Fruit fly (Drosophila melanogaster) whole organism, embryonic: ENCODE measurements around the gene CG17637.
A peak's percentile ranks its signal among the peaks of the same experiment; 100 is the strongest.

Source experiments
- Awh ChIP-seq: fragments of 200-800 bp; sonication (Bioruptor generic); IDR thresholded peaks from 2 replicates; pipeline ENCODE4, ENCODE4 v1.3.6; 2022; ENCODE audit warnings: missing biosample characterization, missing genetic modification characterization
- Blimp-1 ChIP-seq: fragments of 200-800 bp; sonication (Bioruptor generic); optimal IDR thresholded peaks from 3 replicates; lab custom pipeline; 2018; ENCODE audit warnings: missing biosample characterization, missing genetic modification characterization, mild to moderate bottlenecking, moderate library complexity, missing genetic modification reagents
- CG1024 ChIP-seq: fragments of 200-800 bp; sonication (Bioruptor generic); IDR thresholded peaks from 2 replicates; pipeline ENCODE4 v1.3.6; 2022; ENCODE audit warnings: missing biosample characterization, missing genetic modification characterization
- CG10979 ChIP-seq: fragments of 200-800 bp; sonication (Bioruptor generic); optimal IDR thresholded peaks from 2 replicates; lab custom pipeline; 2018; ENCODE audit warnings: missing biosample characterization, mild to moderate bottlenecking, missing genetic modification characterization, moderate library complexity
- CG12155 ChIP-seq: fragments of 200-800 bp; sonication (Bioruptor generic); optimal IDR thresholded peaks from 3 replicates; lab custom pipeline; 2016; ENCODE audit warnings: missing biosample characterization, missing genetic modification characterization
- CG12219 ChIP-seq: fragments of 200-800 bp; sonication (Bioruptor generic); optimal IDR thresholded peaks from 3 replicates; lab custom pipeline; 2018; ENCODE audit warnings: missing biosample characterization, mild to moderate bottlenecking, missing genetic modification characterization
- CG12391 ChIP-seq: fragments of 200-800 bp; sonication (Bioruptor generic); optimal IDR thresholded peaks from 3 replicates; lab custom pipeline; 2018; ENCODE audit warnings: missing biosample characterization, mild to moderate bottlenecking, missing genetic modification characterization, moderate library complexity
- CG13123 ChIP-seq: fragments of 200-800 bp; sonication (Bioruptor generic); optimal IDR thresholded peaks from 2 replicates; lab custom pipeline; 2016; ENCODE audit warnings: missing biosample characterization, missing genetic modification characterization
- CG13296 ChIP-seq: fragments of 200-800 bp; sonication (Bioruptor generic); optimal IDR thresholded peaks from 3 replicates; lab custom pipeline; 2018; ENCODE audit warnings: missing biosample characterization, mild to moderate bottlenecking, missing genetic modification characterization
- CG14441 ChIP-seq: fragments of 200-800 bp; sonication (Bioruptor generic); IDR thresholded peaks from 2 replicates; pipeline ENCODE4 v1.3.6; 2022; ENCODE audit warnings: missing biosample characterization, missing genetic modification characterization
- CG17361 ChIP-seq: fragments of 200-800 bp; sonication (Bioruptor generic); IDR thresholded peaks from 3 replicates; pipeline ENCODE4 v1.3.6; 2022; ENCODE audit warnings: missing biosample characterization, missing genetic modification characterization
- CG18599 ChIP-seq: fragments of 200-800 bp; sonication (Bioruptor generic); optimal IDR thresholded peaks from 3 replicates; lab custom pipeline; 2017; ENCODE audit warnings: missing biosample characterization, missing genetic modification characterization, mild to moderate bottlenecking, moderate library complexity, missing genetic modification reagents
- CG33557 ChIP-seq: fragments of 200-800 bp; sonication (Bioruptor generic); optimal IDR thresholded peaks from 2 replicates; lab custom pipeline; 2019; ENCODE audit warnings: missing biosample characterization, mild to moderate bottlenecking, missing genetic modification characterization, moderate library complexity
- CG3847 ChIP-seq: fragments of 200-800 bp; sonication (Bioruptor generic); IDR thresholded peaks from 2 replicates; pipeline ENCODE4 v1.3.6; 2022; ENCODE audit warnings: missing biosample characterization, missing genetic modification characterization
- CG43689 ChIP-seq: fragments of 200-800 bp; sonication (Bioruptor generic); IDR thresholded peaks from 2 replicates; pipeline ENCODE4 v1.3.6; 2022; ENCODE audit warnings: missing biosample characterization, missing genetic modification characterization
- CG4404 ChIP-seq: fragments of 200-800 bp; sonication (Bioruptor generic); IDR thresholded peaks from 2 replicates; pipeline ENCODE4 v1.3.6; 2022; ENCODE audit warnings: missing biosample characterization, missing genetic modification characterization
- CG5245 ChIP-seq: fragments of 200-800 bp; sonication (Bioruptor generic); optimal IDR thresholded peaks from 3 replicates; lab custom pipeline; 2016; ENCODE audit warnings: missing biosample characterization, missing genetic modification characterization
- CG6854 ChIP-seq: fragments of 200-800 bp; sonication (Bioruptor generic); optimal IDR thresholded peaks from 3 replicates; lab custom pipeline; 2017; ENCODE audit warnings: missing biosample characterization, mild to moderate bottlenecking, missing genetic modification characterization
- CkIIα-i1 ChIP-seq: fragments of 200-800 bp; sonication (Bioruptor generic); IDR thresholded peaks from 2 replicates; pipeline ENCODE4 v1.3.6; 2022; ENCODE audit warnings: missing biosample characterization, missing genetic modification characterization
- D19B ChIP-seq: fragments of 200-800 bp; sonication (Bioruptor generic); optimal IDR thresholded peaks from 2 replicates; lab custom pipeline; 2017; ENCODE audit warnings: missing biosample characterization, mild to moderate bottlenecking, missing genetic modification characterization
- Dbx ChIP-seq: fragments of 200-800 bp; sonication (Bioruptor generic); IDR thresholded peaks from 3 replicates; pipeline ENCODE4 v1.3.6; 2022; ENCODE audit warnings: missing biosample characterization, missing genetic modification characterization
- E2f2 ChIP-seq: fragments of 200-800 bp; sonication (Bioruptor generic); IDR thresholded peaks from 2 replicates; pipeline ENCODE4 v1.3.6; 2022; ENCODE audit warnings: missing biosample characterization, missing genetic modification characterization
- H15 ChIP-seq: fragments of 200-800 bp; sonication (Bioruptor generic); IDR thresholded peaks from 3 replicates; pipeline ENCODE4 v1.3.6; 2022; ENCODE audit warnings: missing biosample characterization, missing genetic modification characterization
- Nf-YB ChIP-seq: fragments of 200-800 bp; sonication (Bioruptor generic); optimal IDR thresholded peaks from 3 replicates; lab custom pipeline; 2019; ENCODE audit warnings: missing biosample characterization, mild to moderate bottlenecking, missing genetic modification characterization, moderate library complexity
- Optix ChIP-seq: fragments of 200-800 bp; sonication (Bioruptor generic); IDR thresholded peaks from 3 replicates; pipeline ENCODE4 v1.3.6; 2022; ENCODE audit warnings: missing biosample characterization, missing genetic modification characterization
- Pdp1 ChIP-seq, 2 experiments: fragments of 200-800 bp; sonication (Bioruptor generic); optimal IDR thresholded peaks; 3 replicates each; lab custom pipeline; 2016; ENCODE audit warnings: missing biosample characterization in 2 of 2, missing genetic modification characterization in 2 of 2, mild to moderate bottlenecking in 1 of 2, moderate library complexity in 1 of 2
- Side ChIP-seq: fragments of 200-800 bp; sonication (Bioruptor generic); optimal IDR thresholded peaks from 2 replicates; lab custom pipeline; 2016; ENCODE audit warnings: missing biosample characterization, missing genetic modification characterization
- Six4 ChIP-seq: fragments of 200-800 bp; sonication (Bioruptor generic); optimal IDR thresholded peaks from 2 replicates; lab custom pipeline; 2016; ENCODE audit warnings: missing biosample characterization, missing genetic modification characterization
- Xbp1 ChIP-seq: fragments of 200-800 bp; sonication (Bioruptor generic); optimal IDR thresholded peaks from 3 replicates; lab custom pipeline; 2016; ENCODE audit warnings: missing biosample characterization, mild to moderate bottlenecking, missing genetic modification characterization
- az2 ChIP-seq: fragments of 200-800 bp; sonication (Bioruptor generic); optimal IDR thresholded peaks from 3 replicates; lab custom pipeline; 2016; ENCODE audit warnings: missing biosample characterization, missing genetic modification characterization
- bab2 ChIP-seq: fragments of 200-800 bp; sonication (Bioruptor generic); optimal IDR thresholded peaks from 2 replicates; lab custom pipeline; 2016; ENCODE audit warnings: missing biosample characterization, missing genetic modification characterization
- chinmo ChIP-seq: fragments of 200-800 bp; sonication (Bioruptor generic); IDR thresholded peaks from 4 replicates; pipeline ENCODE4 v1.3.6; 2022; ENCODE audit warnings: missing biosample characterization, missing genetic modification characterization; ENCODE audit not compliant: partially characterized antibody
- ewg ChIP-seq: fragments of 200-800 bp; sonication (Bioruptor generic); optimal IDR thresholded peaks from 3 replicates; lab custom pipeline; 2017; ENCODE audit warnings: mild to moderate bottlenecking, missing biosample characterization, missing genetic modification reagents, missing genetic modification characterization
- fd3F ChIP-seq: fragments of 200-800 bp; sonication (Bioruptor generic); optimal IDR thresholded peaks from 2 replicates; lab custom pipeline; 2018; ENCODE audit warnings: missing biosample characterization, mild to moderate bottlenecking, missing genetic modification characterization, moderate library complexity
- ftz-f1 ChIP-seq: fragments of 200-800 bp; sonication (Bioruptor generic); optimal IDR thresholded peaks from 2 replicates; lab custom pipeline; 2016; ENCODE audit warnings: missing biosample characterization, missing genetic modification characterization
- ind ChIP-seq: fragments of 200-800 bp; sonication (Bioruptor generic); optimal IDR thresholded peaks from 3 replicates; lab custom pipeline; 2016; ENCODE audit warnings: missing biosample characterization, missing genetic modification characterization
- insv ChIP-seq, 2 experiments: fragments of 200-800 bp; sonication (Bioruptor generic); optimal IDR thresholded peaks; 3 replicates each; lab custom pipeline; 2016 to 2018; ENCODE audit warnings: missing biosample characterization in 2 of 2, missing genetic modification characterization in 2 of 2
- jigr1 ChIP-seq: fragments of 200-800 bp; sonication (Bioruptor generic); IDR thresholded peaks from 3 replicates; pipeline ENCODE4 v1.3.6; 2022; ENCODE audit warnings: missing biosample characterization, missing genetic modification characterization
- mirr ChIP-seq: fragments of 200-800 bp; sonication (Bioruptor generic); optimal IDR thresholded peaks from 3 replicates; lab custom pipeline; 2018; ENCODE audit warnings: missing biosample characterization, mild to moderate bottlenecking, missing genetic modification characterization
- nau ChIP-seq: fragments of 200-800 bp; sonication (Bioruptor generic); optimal IDR thresholded peaks from 3 replicates; lab custom pipeline; 2017; ENCODE audit warnings: missing biosample characterization, mild to moderate bottlenecking, missing genetic modification characterization, missing genetic modification reagents
- peb ChIP-seq: fragments of 200-800 bp; sonication (Bioruptor generic); IDR thresholded peaks from 2 replicates; pipeline ENCODE4 v1.3.6; 2022; ENCODE audit warnings: missing biosample characterization, missing genetic modification characterization
- sens ChIP-seq: fragments of 200-800 bp; sonication (Bioruptor generic); peaks from one replicate; lab custom pipeline; 2016; ENCODE audit warnings: missing biosample characterization, missing genetic modification characterization
- slbo ChIP-seq: fragments of 200-800 bp; sonication (Bioruptor generic); IDR thresholded peaks from 2 replicates; pipeline ENCODE4 v1.3.6; 2022; ENCODE audit warnings: missing biosample characterization, missing genetic modification characterization
- trem ChIP-seq: fragments of 200-800 bp; optimal IDR thresholded peaks from 3 replicates; lab custom pipeline; 2019; ENCODE audit warnings: missing biosample characterization, mild to moderate bottlenecking, missing genetic modification characterization, moderate library complexity
- twi ChIP-seq: fragments of 200-800 bp; optimal IDR thresholded peaks from 2 replicates; lab custom pipeline; 2019; ENCODE audit warnings: missing biosample characterization, mild to moderate bottlenecking, missing genetic modification characterization, moderate library complexity
- vnd ChIP-seq: fragments of 200-800 bp; sonication (Bioruptor generic); IDR thresholded peaks from 3 replicates; pipeline ENCODE4 v1.3.6; 2022; ENCODE audit warnings: missing biosample characterization, missing genetic modification characterization; ENCODE audit not compliant: partially characterized antibody
- wdn ChIP-seq: fragments of 200-800 bp; sonication (Bioruptor generic); IDR thresholded peaks from 2 replicates; pipeline ENCODE4 v1.3.6; 2022; ENCODE audit warnings: missing biosample characterization, missing genetic modification characterization

The CG17637 gene

DNA sequence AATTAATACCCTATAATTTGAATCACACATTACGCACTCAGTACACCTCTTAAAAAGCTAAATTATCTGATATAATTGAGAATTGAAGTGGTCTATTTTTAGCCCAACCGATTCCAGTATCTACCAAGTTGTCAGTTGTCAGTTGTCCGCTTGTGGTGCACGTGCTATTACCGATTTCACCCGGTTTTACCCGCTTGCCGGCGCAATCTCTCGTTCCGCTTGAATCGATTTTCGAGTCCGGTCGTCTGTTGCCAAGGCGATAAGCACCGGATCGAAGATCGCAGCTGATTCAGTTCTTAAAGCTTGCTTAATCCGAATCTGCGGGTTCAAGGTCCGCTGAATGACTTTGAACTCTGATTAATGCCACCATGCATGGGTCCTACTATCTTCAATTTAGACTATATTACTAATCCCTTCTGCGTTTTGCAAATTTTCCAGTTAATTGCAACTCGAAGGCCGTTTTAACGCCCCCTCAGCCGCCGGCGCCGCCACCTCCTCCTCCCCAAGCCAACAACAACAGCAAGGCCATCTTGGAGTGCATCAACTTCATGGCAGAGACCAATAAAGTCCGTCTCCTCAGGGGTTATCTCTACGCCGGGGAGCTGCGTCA is 7.6 kb downstream of the CG17637 start (continued):
- TF ChIP-seq Dbx (GFP tag; lab: Robert Waterston, UW) = no peak
- no peak for TF ChIP-seq CG33557 (GFP tag; lab: Kevin White, UChicago)
- TF ChIP-seq CG3847 (GFP tag; lab: Robert Waterston, UW) = no peak
- no peak for TF ChIP-seq peb (GFP tag; lab: Robert Waterston, UW)
- no peak for TF ChIP-seq CG14441 (GFP tag; lab: Robert Waterston, UW)
- TF ChIP-seq Awh = no peak
- TF ChIP-seq CG1024 = no peak
- peak; percentile 36 for TF ChIP-seq ftz-f1 (GFP tag; lab: Kevin White, UChicago)
- TF ChIP-seq E2f2 (GFP tag; lab: Robert Waterston, UW) = peak; percentile 25; the same call in 1 of the 2 replicates
- TF ChIP-seq CG18599 (GFP tag; lab: Kevin White, UChicago) = no peak
- TF ChIP-seq D19B (GFP tag; lab: Kevin White, UChicago) = peak; percentile 64

DNA sequence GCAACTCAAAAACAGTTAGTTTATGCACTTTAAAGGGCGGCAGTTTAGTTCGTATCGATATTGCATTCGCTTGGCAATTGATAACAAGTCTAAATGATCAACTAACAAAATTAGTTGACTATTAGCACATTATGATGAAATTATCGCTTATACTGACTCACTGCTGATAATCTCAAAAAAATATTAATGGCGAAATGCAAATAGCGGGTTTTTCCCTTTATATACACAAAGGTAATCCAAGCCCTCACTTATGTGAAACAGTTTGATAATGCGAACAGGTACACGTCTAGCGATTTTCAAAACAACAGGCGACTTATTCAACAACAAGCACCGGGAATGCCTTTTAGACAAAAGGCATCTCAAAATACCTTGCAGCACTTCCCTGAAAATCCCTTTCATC is 10.1 kb downstream of the CG17637 start:
- TF ChIP-seq Xbp1 (GFP tag; lab: Kevin White, UChicago) (no peak), slbo (GFP tag; lab: Robert Waterston, UW) (no peak), CG6854 (GFP tag; lab: Kevin White, UChicago) (no peak), Six4 (no peak), nau (GFP tag; lab: Kevin White, UChicago) (no peak), CG43689 (GFP tag; lab: Robert Waterston, UW) (no peak), sens (peak; percentile 50), CG12219 (GFP tag; lab: Kevin White, UChicago) (no peak), chinmo (GFP tag; lab: Robert Waterston, UW) (0 out of 4 replicates have a peak, but pooled peaks have one; percentile 30), Pdp1 (GFP tag; optimal IDR thresholded peaks at IDR 0.05; lab: Kevin White, UChicago) (peak in 1 of 2 experiments; percentile 0), wdn (GFP tag; lab: Robert Waterston, UW) (no peak)
- TF ChIP-seq, all 482 proteins: peak for 3

DNA sequence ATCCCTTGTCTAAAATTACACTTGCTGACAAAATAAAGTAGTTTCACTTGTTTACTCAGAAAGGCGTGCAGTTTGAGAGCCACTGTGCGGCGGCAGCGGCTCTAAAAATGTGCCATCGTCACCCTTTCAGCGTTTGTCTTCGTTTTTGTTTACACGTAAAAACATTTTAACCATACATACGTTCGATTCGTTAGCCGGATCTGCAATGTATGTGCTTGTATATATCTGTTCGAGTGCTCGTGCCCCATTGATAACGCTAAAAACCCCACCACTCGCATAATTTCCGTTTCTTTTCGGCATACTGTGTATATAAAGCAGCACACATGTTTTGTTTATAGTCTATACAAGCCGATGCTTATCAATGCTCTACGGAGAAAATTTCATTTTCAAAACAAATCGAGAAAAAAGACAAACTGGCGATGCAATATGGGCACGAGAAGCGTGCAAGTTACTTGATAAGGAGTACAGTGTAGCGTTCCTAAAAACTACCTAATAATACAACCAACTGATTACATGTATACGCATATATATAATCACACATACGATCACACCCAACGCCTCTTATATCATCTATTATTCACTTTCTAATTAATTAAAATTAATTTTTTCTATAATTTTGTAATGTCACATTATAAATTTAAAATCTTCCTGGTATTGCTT is 12.7 kb downstream of the CG17637 start:
- peak; percentile 29 for TF ChIP-seq trem
- no peak for TF ChIP-seq vnd (GFP tag; lab: Robert Waterston, UW)
- no peak for TF ChIP-seq Optix (GFP tag; lab: Robert Waterston, UW)
- TF ChIP-seq CkIIα-i1 (GFP tag; lab: Robert Waterston, UW) = no peak
- TF ChIP-seq CG12155 (GFP tag; lab: Kevin White, UChicago) = peak; percentile 39
- no peak for TF ChIP-seq CG13123 (GFP tag; lab: Kevin White, UChicago)
- TF ChIP-seq bab2 (GFP tag; lab: Kevin White, UChicago) = no peak
- no peak for TF ChIP-seq Side (GFP tag; lab: Kevin White, UChicago)
- peak; percentile 49; the same call in 1 of the 2 replicates for TF ChIP-seq CG14441 (GFP tag; lab: Robert Waterston, UW)
- TF ChIP-seq H15 = no peak
- TF ChIP-seq fd3F (GFP tag; lab: Kevin White, UChicago) = peak; percentile 1
- 0 out of 2 replicates have a peak, but pooled peaks have one; percentile 34 for TF ChIP-seq CG4404 (GFP tag; lab: Robert Waterston, UW)
- TF ChIP-seq sens = peak; percentile 81
- TF ChIP-seq CG13296 (GFP tag; lab: Kevin White, UChicago) = peak; percentile 20
- TF ChIP-seq CG17361 (GFP tag; lab: Robert Waterston, UW) = peak; percentile 77
- TF ChIP-seq mirr (GFP tag; lab: Kevin White, UChicago) = peak; percentile 81
- peak; percentile 42 for TF ChIP-seq ind
- TF ChIP-seq az2 = peak; percentile 3
- peak; percentile 83 for TF ChIP-seq twi (tag; lab: Kevin White, UChicago)
- TF ChIP-seq CG10979 (tag; lab: Kevin White, UChicago) = peak; percentile 59
- no peak for TF ChIP-seq jigr1
- no peak for TF ChIP-seq insv (GFP tag; optimal IDR thresholded peaks at IDR 0.05; lab: Kevin White, UChicago)
- TF ChIP-seq CG5245 (GFP tag; lab: Kevin White, UChicago) = no peak
- TF ChIP-seq CG12391 = peak; percentile 61
- no peak for TF ChIP-seq ewg
- peak; percentile 52 for TF ChIP-seq Blimp-1 (GFP tag; lab: Kevin White, UChicago)
- no peak for TF ChIP-seq Nf-YB (GFP tag; lab: Kevin White, UChicago)
